Worm (Caenorhabditis elegans) whole organism, late embryonic: ENCODE measurements around the gene srh-89.

Source experiments
- C08G9.2 ChIP-seq: sonication (generic microtip); optimal IDR thresholded peaks from 2 replicates; lab custom pipeline; 2016; ENCODE audit warnings: mild to moderate bottlenecking, missing genetic modification characterization, moderate library complexity, missing compliant biosample characterization
- K09A11.1 ChIP-seq: sonication (generic microtip); optimal IDR thresholded peaks from 2 replicates; lab custom pipeline; 2017; ENCODE audit warnings: antibody characterized with exemption, mild to moderate bottlenecking, missing genetic modification characterization, missing compliant biosample characterization; ENCODE audit not compliant: insufficient read depth
- T23F11.4 ChIP-seq: fragments of 200-800 bp; sonication (Bioruptor generic); optimal IDR thresholded peaks from 2 replicates; lab custom pipeline; 2018; ENCODE audit warnings: mild to moderate bottlenecking, missing genetic modification characterization, missing compliant biosample characterization
- ceh-14 ChIP-seq: sonication (generic microtip); optimal IDR thresholded peaks from 2 replicates; lab custom pipeline; 2016; ENCODE audit warnings: missing genotype, missing genetic modification characterization, missing compliant biosample characterization
- ceh-19 ChIP-seq: fragments of 200-800 bp; sonication (Bioruptor generic); optimal IDR thresholded peaks from 2 replicates; lab custom pipeline; 2018; ENCODE audit warnings: mild to moderate bottlenecking, missing genetic modification characterization, missing compliant biosample characterization
- ceh-2 ChIP-seq: sonication (generic microtip); optimal IDR thresholded peaks from 2 replicates; lab custom pipeline; 2016; ENCODE audit warnings: missing genotype, missing genetic modification characterization, missing compliant biosample characterization
- ceh-30 ChIP-seq: fragments of 150-350 bp; optimal IDR thresholded peaks from 2 replicates; lab custom pipeline; 2014; ENCODE audit warnings: missing biosample characterization, missing genetic modification characterization
- ceh-6 ChIP-seq: fragments of 200-800 bp; sonication (Bioruptor generic); optimal IDR thresholded peaks from 2 replicates; lab custom pipeline; 2018; ENCODE audit warnings: mild to moderate bottlenecking, missing genetic modification characterization, missing compliant biosample characterization
- dmd-4 ChIP-seq: sonication (generic microtip); optimal IDR thresholded peaks from 2 replicates; lab custom pipeline; 2016; ENCODE audit warnings: borderline replicate concordance, missing genetic modification characterization, missing compliant biosample characterization
- dve-1 ChIP-seq: sonication (generic microtip); optimal IDR thresholded peaks from 2 replicates; lab custom pipeline; 2017; ENCODE audit warnings: antibody characterized with exemption, mild to moderate bottlenecking, missing genetic modification characterization, missing compliant biosample characterization
- elt-2 ChIP-seq: sonication (generic microtip); optimal IDR thresholded peaks from 2 replicates; lab custom pipeline; 2016; ENCODE audit warnings: missing genetic modification reagents, missing genetic modification characterization, missing compliant biosample characterization
- elt-4 ChIP-seq: sonication (generic microtip); optimal IDR thresholded peaks from 2 replicates; lab custom pipeline; 2016; ENCODE audit warnings: missing genetic modification characterization, missing compliant biosample characterization
- ets-4 ChIP-seq: sonication (generic microtip); optimal IDR thresholded peaks from 2 replicates; lab custom pipeline; 2016; ENCODE audit warnings: missing genetic modification characterization, missing compliant biosample characterization
- eyg-1 ChIP-seq: sonication (generic microtip); optimal IDR thresholded peaks from 2 replicates; lab custom pipeline; 2016; ENCODE audit warnings: missing genotype, missing genetic modification characterization, missing compliant biosample characterization
- fkh-6 ChIP-seq: sonication (generic microtip); optimal IDR thresholded peaks from 2 replicates; lab custom pipeline; 2016; ENCODE audit warnings: missing genetic modification characterization, missing compliant biosample characterization
- hlh-15 ChIP-seq: sonication (generic microtip); optimal IDR thresholded peaks from 2 replicates; lab custom pipeline; 2016; ENCODE audit warnings: missing genetic modification characterization, missing compliant biosample characterization
- hlh-30 ChIP-seq: sonication (generic microtip); optimal IDR thresholded peaks from 2 replicates; lab custom pipeline; 2017; ENCODE audit warnings: antibody characterized with exemption, missing genetic modification characterization, missing compliant biosample characterization; ENCODE audit not compliant: insufficient read depth
- nfya-1 ChIP-seq: sonication (generic microtip); optimal IDR thresholded peaks from 2 replicates; lab custom pipeline; 2017; ENCODE audit warnings: missing genetic modification characterization, mild to moderate bottlenecking, missing compliant biosample characterization, antibody characterized with exemption, moderate library complexity
- nhr-11 ChIP-seq: fragments of 150-350 bp; optimal IDR thresholded peaks from 2 replicates; lab custom pipeline; 2014; ENCODE audit warnings: missing biosample characterization, missing genetic modification characterization
- odd-2 ChIP-seq: sonication (generic microtip); optimal IDR thresholded peaks from 2 replicates; lab custom pipeline; 2017; ENCODE audit warnings: antibody characterized with exemption, mild to moderate bottlenecking, missing genetic modification characterization, missing compliant biosample characterization
- pag-3 ChIP-seq: sonication (generic microtip); optimal IDR thresholded peaks from 2 replicates; lab custom pipeline; 2016; ENCODE audit warnings: missing compliant biosample characterization, missing genetic modification characterization, borderline replicate concordance
- pat-9 ChIP-seq: fragments of 200-800 bp; sonication (Bioruptor generic); optimal IDR thresholded peaks from 2 replicates; lab custom pipeline; 2018; ENCODE audit warnings: mild to moderate bottlenecking, missing genetic modification characterization, moderate library complexity, missing compliant biosample characterization
- pax-1 ChIP-seq: fragments of 150-350 bp; optimal IDR thresholded peaks from 2 replicates; lab custom pipeline; 2014; ENCODE audit warnings: missing biosample characterization, missing genetic modification characterization
- pha-2 ChIP-seq: sonication (generic microtip); optimal IDR thresholded peaks from 2 replicates; lab custom pipeline; 2017; ENCODE audit warnings: mild to moderate bottlenecking, missing genetic modification characterization, missing compliant biosample characterization
- pqm-1 ChIP-seq: sonication (generic microtip); optimal IDR thresholded peaks from 2 replicates; lab custom pipeline; 2016; ENCODE audit warnings: missing genetic modification characterization, missing compliant biosample characterization
- ref-2 ChIP-seq: sonication (generic microtip); optimal IDR thresholded peaks from 2 replicates; lab custom pipeline; 2016; ENCODE audit warnings: missing genetic modification characterization, missing compliant biosample characterization
- rnt-1 ChIP-seq: sonication (generic microtip); optimal IDR thresholded peaks from 2 replicates; lab custom pipeline; 2016; ENCODE audit warnings: missing genetic modification characterization, missing compliant biosample characterization
- sox-2 ChIP-seq: fragments of 200-800 bp; sonication (Bioruptor generic); IDR thresholded peaks from 2 replicates; pipeline ENCODE4 v1.3.6; 2022; ENCODE audit warnings: missing genetic modification reagents, missing genetic modification characterization, missing compliant biosample characterization
- sox-4 ChIP-seq: sonication (generic microtip); optimal IDR thresholded peaks from 2 replicates; lab custom pipeline; 2017; ENCODE audit warnings: mild to moderate bottlenecking, missing genetic modification characterization, inconsistent platforms, missing compliant biosample characterization
- syd-9 ChIP-seq: sonication (generic microtip); optimal IDR thresholded peaks from 2 replicates; lab custom pipeline; 2016; ENCODE audit warnings: mild to moderate bottlenecking, missing genetic modification characterization, moderate library complexity, missing compliant biosample characterization
- tbx-7 ChIP-seq: sonication (generic microtip); optimal IDR thresholded peaks from 2 replicates; lab custom pipeline; 2016; ENCODE audit warnings: missing genotype, missing genetic modification characterization, missing compliant biosample characterization
- ttx-3 ChIP-seq: sonication (generic microtip); optimal IDR thresholded peaks from 2 replicates; lab custom pipeline; 2016; ENCODE audit warnings: missing genetic modification reagents, missing genetic modification characterization, missing compliant biosample characterization
- unc-3 ChIP-seq, 2 experiments: fragments of 200-800 bp in 1 of 2; sonication (Bioruptor generic) in 1 of 2; sonication (generic microtip) in 1 of 2; conservative IDR thresholded peaks in 1 of 2; optimal IDR thresholded peaks in 1 of 2; 2 replicates each; pipeline versions ENCODE4 v1.3.6 to Lab custom; 2016 to 2022; ENCODE audit warnings: missing compliant biosample characterization in 2 of 2, missing genetic modification characterization in 2 of 2, missing genetic modification reagents in 1 of 2
- unc-42 ChIP-seq: sonication (generic microtip); optimal IDR thresholded peaks from 2 replicates; lab custom pipeline; 2016; ENCODE audit warnings: missing genotype, missing genetic modification characterization, missing compliant biosample characterization
- unc-55 ChIP-seq: sonication (generic microtip); optimal IDR thresholded peaks from 2 replicates; lab custom pipeline; 2017; ENCODE audit warnings: missing biosample characterization, missing genetic modification reagents, missing genetic modification characterization
- unc-86 ChIP-seq: sonication (generic microtip); optimal IDR thresholded peaks from 2 replicates; lab custom pipeline; 2016; ENCODE audit warnings: missing genetic modification characterization, missing compliant biosample characterization
- zip-5 ChIP-seq: sonication (generic microtip); optimal IDR thresholded peaks from 2 replicates; lab custom pipeline; 2016; ENCODE audit warnings: missing genetic modification characterization, missing compliant biosample characterization
- ztf-16 ChIP-seq: sonication (generic microtip); optimal IDR thresholded peaks from 2 replicates; lab custom pipeline; 2017; ENCODE audit warnings: missing genetic modification characterization, missing compliant biosample characterization

Gene srh-89

ce11 chrV:7465509-7465908, 913 bp upstream of the srh-89 start, which contains the start of gene F25E5.1 (continued):
- TF ChIP-seq eyg-1 (tag; lab: Kevin White, UChicago) (peak; percentile 53), ttx-3 (tag; lab: Kevin White, UChicago) (no peak), nhr-11 (tag; lab: Kevin White, UChicago) (no peak), pag-3 (tag; lab: Kevin White, UChicago) (peak; percentile 18), nfya-1 (tag; lab: Kevin White, UChicago) (peak; percentile 70), rnt-1 (tag; lab: Kevin White, UChicago) (peak; percentile 80), hlh-15 (tag; lab: Kevin White, UChicago) (no peak), pat-9 (no peak), unc-55 (GFP tag; lab: Kevin White, UChicago) (peak; percentile 2), dmd-4 (tag; lab: Kevin White, UChicago) (peak; percentile 27), K09A11.1 (tag; lab: Kevin White, UChicago) (no peak), fkh-6 (tag; lab: Kevin White, UChicago) (peak; percentile 53)

- TF ChIP-seq dmd-4 (tag; lab: Kevin White, UChicago) (no peak), unc-42 (tag; lab: Kevin White, UChicago) (no peak), pha-2 (tag; lab: Kevin White, UChicago) (no peak), sox-4 (no peak), ceh-2 (tag; lab: Kevin White, UChicago) (no peak), syd-9 (no peak), ceh-30 (tag; lab: Kevin White, UChicago) (no peak), elt-2 (no peak), unc-3 (GFP tag; conservative IDR thresholded peaks at IDR 0.05; lab: Robert Waterston, UW) (no peak), unc-3 (tag; optimal IDR thresholded peaks at IDR 0.05; lab: Kevin White, UChicago) (no peak), ceh-6 (GFP tag; lab: Kevin White, UChicago) (no peak), C08G9.2 (tag; lab: Kevin White, UChicago) (no peak), tbx-7 (tag; lab: Kevin White, UChicago) (no peak), ceh-19 (no peak), odd-2 (tag; lab: Kevin White, UChicago) (no peak)
These were observed 3.7 kb downstream of the srh-89 start, which contains the start of gene srh-92 for ce11 chrV:7460898-7461297. Gene srh-92 (minus strand): TSS chrV:7460998.

ce11 chrV:7455008-7455407, 9.6 kb downstream of the srh-89 start, which contains the start of gene F25E5.2:
Gene F25E5.2 (plus strand): TSS chrV:7455308.
- TF ChIP-seq ets-4 (tag; lab: Kevin White, UChicago) (no peak), unc-55 (GFP tag; lab: Kevin White, UChicago) (no peak), pax-1 (no peak), unc-86 (no peak), ceh-2 (tag; lab: Kevin White, UChicago) (no peak), T23F11.4 (no peak), hlh-30 (no peak), ref-2 (no peak), elt-4 (tag; lab: Kevin White, UChicago) (no peak), sox-2 (GFP tag; lab: Robert Waterston, UW) (no peak), ztf-16 (tag; lab: Kevin White, UChicago) (no peak), pqm-1 (tag; lab: Kevin White, UChicago) (no peak), zip-5 (no peak), ttx-3 (tag; lab: Kevin White, UChicago) (no peak), ceh-14 (no peak), dmd-4 (tag; lab: Kevin White, UChicago) (no peak), dve-1 (tag; lab: Kevin White, UChicago) (no peak), eyg-1 (tag; lab: Kevin White, UChicago) (no peak)
